Fruit fly (Drosophila melanogaster) whole organism, embryonic: ENCODE measurements around the gene CG15209.

Source experiments
- BEAF-32 ChIP-seq: fragments of 200-800 bp; sonication (Bioruptor generic); optimal IDR thresholded peaks from 3 replicates; lab custom pipeline; 2017; ENCODE audit warnings: missing biosample characterization, missing genetic modification characterization, mild to moderate bottlenecking, moderate library complexity, missing genetic modification reagents
- BtbVII ChIP-seq: fragments of 200-800 bp; sonication (Bioruptor generic); optimal IDR thresholded peaks from 3 replicates; lab custom pipeline; 2017; ENCODE audit warnings: missing biosample characterization, mild to moderate bottlenecking, missing genetic modification characterization
- CG12744 ChIP-seq: fragments of 200-800 bp; sonication (Bioruptor generic); optimal IDR thresholded peaks from 2 replicates; lab custom pipeline; 2016; ENCODE audit warnings: missing biosample characterization, missing genetic modification characterization
- CG14860 ChIP-seq: fragments of 200-800 bp; sonication (Bioruptor generic); IDR thresholded peaks from 3 replicates; pipeline ENCODE4 v1.3.6; 2022; ENCODE audit warnings: missing biosample characterization, missing genetic modification characterization; ENCODE audit not compliant: partially characterized antibody
- CG17568 ChIP-seq: fragments of 200-800 bp; sonication (Bioruptor generic); optimal IDR thresholded peaks from 2 replicates; lab custom pipeline; 2018; ENCODE audit warnings: missing biosample characterization, mild to moderate bottlenecking, missing genetic modification characterization, moderate library complexity
- CG17612 ChIP-seq: fragments of 200-800 bp; sonication (Bioruptor generic); IDR thresholded peaks from 2 replicates; pipeline ENCODE4 v1.3.6; 2022; ENCODE audit warnings: missing biosample characterization, missing genetic modification characterization
- CG17912 ChIP-seq: fragments of 200-800 bp; sonication (Bioruptor generic); optimal IDR thresholded peaks from 2 replicates; lab custom pipeline; 2018; ENCODE audit warnings: missing biosample characterization, mild to moderate bottlenecking, missing genetic modification characterization
- CG2202 ChIP-seq: fragments of 200-800 bp; sonication (Bioruptor generic); optimal IDR thresholded peaks from 2 replicates; lab custom pipeline; 2018; ENCODE audit warnings: missing biosample characterization, mild to moderate bottlenecking, missing genetic modification characterization
- CG42726 ChIP-seq: fragments of 200-800 bp; sonication (Bioruptor generic); IDR thresholded peaks from 2 replicates; pipeline ENCODE4 v1.3.6; 2022; ENCODE audit warnings: missing biosample characterization, missing genetic modification characterization; ENCODE audit not compliant: partially characterized antibody
- CG4424 ChIP-seq: fragments of 200-800 bp; sonication (Bioruptor generic); optimal IDR thresholded peaks from 3 replicates; lab custom pipeline; 2016; ENCODE audit warnings: missing biosample characterization, missing genetic modification characterization
- CG5180 ChIP-seq: fragments of 200-800 bp; sonication (Bioruptor generic); optimal IDR thresholded peaks from 3 replicates; lab custom pipeline; 2017; ENCODE audit warnings: missing biosample characterization, missing genetic modification characterization, mild to moderate bottlenecking, moderate library complexity, missing genetic modification reagents
- CG6854 ChIP-seq: fragments of 200-800 bp; sonication (Bioruptor generic); optimal IDR thresholded peaks from 3 replicates; lab custom pipeline; 2017; ENCODE audit warnings: missing biosample characterization, mild to moderate bottlenecking, missing genetic modification characterization
- CG7963 ChIP-seq: fragments of 200-800 bp; sonication (Bioruptor generic); IDR thresholded peaks from 3 replicates; pipeline ENCODE4 v1.3.6; 2022; ENCODE audit warnings: missing biosample characterization, missing genetic modification characterization; ENCODE audit not compliant: partially characterized antibody
- CG8281 ChIP-seq: fragments of 200-800 bp; sonication (Bioruptor generic); optimal IDR thresholded peaks from 2 replicates; lab custom pipeline; 2018; ENCODE audit warnings: missing biosample characterization, mild to moderate bottlenecking, missing genetic modification characterization, moderate library complexity
- D ChIP-seq, 2 experiments: fragments of 200-800 bp in 1 of 2; fragments of >200 bp in 1 of 2; sonication (Bioruptor generic) in 1 of 2; optimal IDR thresholded peaks; 2 replicates in 1 of 2; 3 replicates in 1 of 2; lab custom pipeline; 2017; ENCODE audit warnings: mild to moderate bottlenecking in 1 of 2, missing biosample characterization in 1 of 2, missing genetic modification characterization in 1 of 2, missing genetic modification reagents in 1 of 2
- Dbx ChIP-seq: fragments of 200-800 bp; sonication (Bioruptor generic); IDR thresholded peaks from 3 replicates; pipeline ENCODE4 v1.3.6; 2022; ENCODE audit warnings: missing biosample characterization, missing genetic modification characterization
- E2f2 ChIP-seq: fragments of 200-800 bp; sonication (Bioruptor generic); IDR thresholded peaks from 2 replicates; pipeline ENCODE4 v1.3.6; 2022; ENCODE audit warnings: missing biosample characterization, missing genetic modification characterization
- MESR4 ChIP-seq: fragments of 200-800 bp; sonication (Bioruptor generic); optimal IDR thresholded peaks from 2 replicates; lab custom pipeline; 2018; ENCODE audit warnings: missing biosample characterization, mild to moderate bottlenecking, missing genetic modification characterization, moderate library complexity
- NK7.1 ChIP-seq: fragments of 200-800 bp; sonication (Bioruptor generic); optimal IDR thresholded peaks from 3 replicates; lab custom pipeline; 2016; ENCODE audit warnings: missing biosample characterization, missing genetic modification characterization
- Nf-YB ChIP-seq: fragments of 200-800 bp; sonication (Bioruptor generic); optimal IDR thresholded peaks from 3 replicates; lab custom pipeline; 2019; ENCODE audit warnings: missing biosample characterization, mild to moderate bottlenecking, missing genetic modification characterization, moderate library complexity
- Scr ChIP-seq: fragments of 200-800 bp; sonication (Bioruptor generic); IDR thresholded peaks from 2 replicates; pipeline ENCODE4 v1.3.6; 2022; ENCODE audit warnings: missing biosample characterization, missing genetic modification characterization; ENCODE audit not compliant: partially characterized antibody
- YL-1 ChIP-seq: fragments of 200-800 bp; sonication (Bioruptor generic); optimal IDR thresholded peaks from 3 replicates; lab custom pipeline; 2017; ENCODE audit warnings: missing biosample characterization, mild to moderate bottlenecking, missing genetic modification characterization
- bowl ChIP-seq: fragments of 200-800 bp; sonication (Bioruptor generic); IDR thresholded peaks from 2 replicates; pipeline ENCODE4 v1.3.6; 2022; ENCODE audit warnings: missing biosample characterization, missing genetic modification characterization
- dm ChIP-seq: fragments of 200-800 bp; sonication (Bioruptor generic); optimal IDR thresholded peaks from 3 replicates; lab custom pipeline; 2016; ENCODE audit warnings: missing biosample characterization, missing genetic modification characterization
- dmrt99B ChIP-seq: fragments of 200-800 bp; sonication (Bioruptor generic); optimal IDR thresholded peaks from 2 replicates; lab custom pipeline; 2018; ENCODE audit warnings: missing biosample characterization, mild to moderate bottlenecking, missing genetic modification characterization, moderate library complexity
- en ChIP-seq: fragments of 200-800 bp; sonication (Bioruptor generic); optimal IDR thresholded peaks from 2 replicates; lab custom pipeline; 2016; ENCODE audit warnings: missing biosample characterization, missing genetic modification characterization
- gcm2 ChIP-seq: fragments of 200-800 bp; sonication (Bioruptor generic); optimal IDR thresholded peaks from 2 replicates; lab custom pipeline; 2016; ENCODE audit warnings: missing biosample characterization, missing genetic modification characterization
- hb ChIP-seq: fragments of 200-800 bp; sonication (Bioruptor generic); IDR thresholded peaks from 3 replicates; pipeline ENCODE4 v1.3.6; 2022; ENCODE audit warnings: missing biosample characterization, missing genetic modification characterization; ENCODE audit not compliant: partially characterized antibody
- ken ChIP-seq: fragments of 200-800 bp; sonication (Bioruptor generic); IDR thresholded peaks from 3 replicates; pipeline ENCODE4 v1.3.6; 2022; ENCODE audit warnings: missing biosample characterization, missing genetic modification characterization
- lmd ChIP-seq: fragments of 200-800 bp; sonication (Bioruptor generic); IDR thresholded peaks from 2 replicates; pipeline ENCODE4 v1.3.6; 2022; ENCODE audit warnings: missing biosample characterization, missing genetic modification characterization
- mam ChIP-seq: fragments of 200-800 bp; sonication (Bioruptor generic); optimal IDR thresholded peaks from 3 replicates; lab custom pipeline; 2016; ENCODE audit warnings: missing biosample characterization, missing genetic modification characterization
- pb ChIP-seq: fragments of 200-800 bp; sonication (Bioruptor generic); optimal IDR thresholded peaks from 3 replicates; lab custom pipeline; 2016; ENCODE audit warnings: missing biosample characterization, missing genetic modification characterization
- pfk ChIP-seq: fragments of 200-800 bp; sonication (Bioruptor generic); optimal IDR thresholded peaks from 2 replicates; lab custom pipeline; 2018; ENCODE audit warnings: missing biosample characterization, mild to moderate bottlenecking, missing genetic modification characterization, moderate library complexity
- sens ChIP-seq: fragments of 200-800 bp; sonication (Bioruptor generic); peaks from one replicate; lab custom pipeline; 2016; ENCODE audit warnings: missing biosample characterization, missing genetic modification characterization
- seq ChIP-seq: fragments of 200-800 bp; sonication (Bioruptor generic); IDR thresholded peaks from 2 replicates; pipeline ENCODE4 v1.3.6; 2022; ENCODE audit warnings: missing biosample characterization, missing genetic modification characterization
- sna ChIP-seq: fragments of 200-800 bp; sonication (Bioruptor generic); IDR thresholded peaks from 2 replicates; pipeline ENCODE4 v1.3.6; 2022; ENCODE audit warnings: missing biosample characterization, missing genetic modification characterization; ENCODE audit not compliant: partially characterized antibody
- stwl ChIP-seq: fragments of 200-800 bp; sonication (Bioruptor generic); optimal IDR thresholded peaks from 3 replicates; lab custom pipeline; 2018; ENCODE audit warnings: missing biosample characterization, mild to moderate bottlenecking, missing genetic modification characterization, moderate library complexity
- sug ChIP-seq: fragments of 200-800 bp; optimal IDR thresholded peaks from 2 replicates; lab custom pipeline; 2019; ENCODE audit warnings: missing biosample characterization, mild to moderate bottlenecking, missing genetic modification characterization, moderate library complexity
- trem ChIP-seq: fragments of 200-800 bp; optimal IDR thresholded peaks from 3 replicates; lab custom pipeline; 2019; ENCODE audit warnings: missing biosample characterization, mild to moderate bottlenecking, missing genetic modification characterization, moderate library complexity
- wdn ChIP-seq: fragments of 200-800 bp; sonication (Bioruptor generic); IDR thresholded peaks from 2 replicates; pipeline ENCODE4 v1.3.6; 2022; ENCODE audit warnings: missing biosample characterization, missing genetic modification characterization

Gene CG15209

dm6 chrX:10865580-10866331, 23.8 kb downstream of the CG15209 start (continued):
- TF ChIP-seq pfk (GFP tag; lab: Kevin White, UChicago) = peak; percentile 62
- TF ChIP-seq sug = no peak
- no peak for TF ChIP-seq gcm2
- no peak for TF ChIP-seq CG2202 (tag; lab: Kevin White, UChicago)
- TF ChIP-seq CG4424 (GFP tag; lab: Kevin White, UChicago) = no peak
- no peak for TF ChIP-seq BtbVII
- TF ChIP-seq CG12744 = no peak
- TF ChIP-seq sna (GFP tag; lab: Robert Waterston, UW) = no peak
- no peak for TF ChIP-seq en
- no peak for TF ChIP-seq mam (GFP tag; lab: Kevin White, UChicago)
- TF ChIP-seq CG6854 (GFP tag; lab: Kevin White, UChicago) = no peak
- no peak for TF ChIP-seq CG17912 (GFP tag; lab: Kevin White, UChicago)
- peak; percentile 36; the same call in 1 of the 2 replicates for TF ChIP-seq wdn (GFP tag; lab: Robert Waterston, UW)
- no peak for TF ChIP-seq CG17568 (GFP tag; lab: Kevin White, UChicago)
- TF ChIP-seq dm = no peak
- no peak for TF ChIP-seq CG17612 (GFP tag; lab: Robert Waterston, UW)

DNA sequence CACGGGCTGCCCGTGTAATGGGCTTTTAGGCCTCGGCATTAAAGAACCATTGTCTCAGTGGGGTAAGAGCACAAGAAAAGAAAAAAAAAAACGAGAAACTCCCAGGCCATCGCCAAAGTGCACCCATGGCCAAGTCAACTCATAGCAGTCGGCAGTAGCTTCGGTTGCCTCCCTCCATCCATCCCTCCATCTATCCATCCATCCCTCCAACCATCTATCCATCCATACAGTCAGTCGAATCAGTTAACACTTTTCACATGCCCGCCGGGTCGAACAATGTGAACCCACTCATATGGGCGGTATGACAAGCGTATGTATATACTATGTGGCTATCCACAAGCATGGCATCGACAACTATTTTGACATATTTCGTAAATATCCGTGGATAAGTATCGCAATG, 25.7 kb downstream of the CG15209 start:
- TF ChIP-seq sens (peak; percentile 28), Dbx (0 out of 3 replicates have a peak, but pooled peaks have one; percentile 6), hb (GFP tag; lab: Robert Waterston, UW) (0 out of 3 replicates have a peak, but pooled peaks have one; percentile 41), lmd (no peak), E2f2 (GFP tag; lab: Robert Waterston, UW) (no peak), CG8281 (peak; percentile 92)

DNA sequence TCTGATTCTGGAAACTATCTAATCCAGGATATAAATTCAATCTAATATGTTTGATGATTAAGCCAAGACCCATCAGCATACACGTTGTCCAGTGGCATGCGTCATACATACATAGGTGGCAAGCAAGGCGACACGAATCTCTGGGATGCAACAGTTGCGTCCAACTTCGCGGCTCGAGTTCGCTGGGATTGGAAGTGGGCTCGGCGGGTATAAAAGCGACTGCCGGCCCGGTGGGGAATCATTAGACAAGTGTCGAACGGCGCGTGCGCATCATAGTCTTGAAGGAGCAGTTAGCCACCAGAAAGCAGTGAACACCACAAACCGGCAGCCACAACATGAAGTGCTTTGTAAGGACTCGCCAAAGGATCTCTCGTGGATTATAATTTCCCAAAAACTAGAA, 27.0 kb downstream of the CG15209 start, which contains the start of gene CG2157:
Gene CG2157, plus strand, starts transcription at position 240 of the 400 bp plus-strand sequence.
- TF ChIP-seq CG5180 (peak; percentile 95), ken (0 out of 3 replicates have a peak, but pooled peaks have one; percentile 26), stwl (tag; lab: Kevin White, UChicago) (no peak), pb (GFP tag; lab: Kevin White, UChicago) (no peak), bowl (GFP tag; lab: Robert Waterston, UW) (no peak), pfk (GFP tag; lab: Kevin White, UChicago) (no peak), NK7.1 (no peak)
- TF ChIP-seq, all 482 proteins: peak for 2

DNA sequence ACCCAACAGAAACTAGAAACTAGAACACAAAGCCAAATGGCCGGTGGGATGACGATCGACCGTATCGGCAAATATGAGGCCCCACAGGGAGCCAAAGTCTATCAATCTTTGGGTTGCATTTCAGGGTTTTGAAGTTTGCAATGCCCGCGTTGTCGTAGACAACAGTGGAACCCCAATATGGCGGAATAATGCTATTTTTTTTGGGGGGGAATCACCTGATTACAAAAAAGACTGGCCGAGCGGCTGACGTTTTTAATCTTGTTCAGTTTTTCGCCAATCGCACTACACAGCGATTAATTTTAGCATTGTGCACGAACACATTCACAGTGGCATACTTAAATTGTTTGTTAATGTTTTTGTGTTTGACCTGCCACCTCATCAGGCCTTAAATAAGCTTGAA, 34.4 kb downstream of the CG15209 start:
- no peak for TF ChIP-seq Scr (GFP tag; lab: Robert Waterston, UW)
- peak; percentile 56 for TF ChIP-seq sug

DNA sequence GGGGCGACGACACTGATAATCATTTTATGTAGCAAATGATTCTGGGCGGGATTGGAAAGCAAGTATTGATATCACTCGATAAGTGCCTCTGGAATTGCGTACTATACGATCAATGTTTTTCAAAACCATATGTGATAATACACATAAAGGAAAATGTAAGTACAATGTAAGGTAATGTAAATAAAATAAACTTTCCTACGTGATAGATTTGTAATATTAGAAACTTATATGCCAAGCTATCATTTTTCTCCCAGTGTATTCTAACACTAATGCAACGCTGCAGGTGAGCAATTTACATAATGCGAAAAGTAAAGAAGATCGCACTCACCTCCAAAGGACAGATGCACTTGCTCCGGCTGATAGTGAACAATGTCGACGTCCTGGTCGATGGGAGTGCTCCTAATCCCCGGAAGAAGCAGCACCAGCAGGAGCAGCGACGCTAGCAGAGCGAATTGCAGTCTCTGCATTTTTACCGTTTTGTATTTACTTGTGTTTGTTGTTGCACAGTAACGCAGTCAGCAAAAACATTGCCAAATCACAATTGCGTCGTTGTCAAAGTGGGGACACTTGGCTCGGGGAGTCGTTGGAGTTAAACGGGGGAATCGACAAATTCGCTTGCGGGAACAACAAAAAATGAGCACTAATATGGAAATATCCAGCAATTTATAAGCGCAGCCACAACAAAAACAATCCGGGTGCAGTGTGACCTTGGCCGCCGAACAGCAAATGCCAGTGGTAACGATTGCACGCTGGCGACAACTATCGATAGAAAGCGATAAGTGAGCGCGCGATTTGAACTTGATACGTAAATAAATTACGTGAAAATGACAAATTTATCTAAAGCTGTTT, 35.3 kb downstream of the CG15209 start, which contains the start of gene CG1637:
Gene CG1637, minus strand, starts transcription at position 807 of the 849 bp plus-strand sequence.
- TF ChIP-seq seq (GFP tag; lab: Robert Waterston, UW) = no peak
- peak; percentile 32; the same call in 1 of the 3 replicates for TF ChIP-seq CG7963
- TF ChIP-seq trem = peak; percentile 35
- TF ChIP-seq Nf-YB = no peak
- peak; percentile 3 for TF ChIP-seq CG2202 (tag; lab: Kevin White, UChicago)
- TF ChIP-seq BEAF-32 (GFP tag; lab: Kevin White, UChicago) = peak; percentile 75
- TF ChIP-seq MESR4 (GFP tag; lab: Kevin White, UChicago) = peak; percentile 64
- TF ChIP-seq dmrt99B (tag; lab: Kevin White, UChicago) = peak; percentile 42
- peak; percentile 52 for TF ChIP-seq D (optimal IDR thresholded peaks at IDR 0.05; lab: Kevin White, UChicago)
- TF ChIP-seq D (GFP tag; optimal IDR thresholded peaks at IDR 0.05; lab: Kevin White, UChicago) = no peak
- TF ChIP-seq stwl (tag; lab: Kevin White, UChicago) = peak; percentile 28
- TF ChIP-seq CG14860 = peak; percentile 57; the same call in 1 of the 3 replicates
- TF ChIP-seq CG42726 = peak; percentile 51; the same call in 1 of the 2 replicates
- peak; percentile 4 for TF ChIP-seq YL-1 (GFP tag; lab: Kevin White, UChicago)
